Worm (Caenorhabditis elegans) whole organism, L2 larva: Measurements from ENCODE around the gene Y41D4B.14.

ENCODE experiments used
- alr-1 ChIP-seq: fragments of 150-350 bp; optimal IDR thresholded peaks from 2 replicates; lab custom pipeline; 2014; ENCODE audit warnings: missing biosample characterization, missing genetic modification characterization
- ama-1 ChIP-seq: fragments of 150-350 bp; optimal IDR thresholded peaks from 2 replicates; lab custom pipeline; 2018; ENCODE audit warnings: inconsistent platforms
- blmp-1 ChIP-seq: sonication (generic microtip); optimal IDR thresholded peaks from 2 replicates; lab custom pipeline; 2017; ENCODE audit warnings: missing genetic modification characterization, mild to moderate bottlenecking, missing compliant biosample characterization, antibody characterized with exemption, moderate library complexity; ENCODE audit not compliant: insufficient read depth
- ceh-82 ChIP-seq: fragments of 150-350 bp; optimal IDR thresholded peaks from 2 replicates; lab custom pipeline; 2014; ENCODE audit warnings: missing biosample characterization, missing genetic modification characterization
- egl-27 ChIP-seq: sonication (generic microtip); optimal IDR thresholded peaks from 3 replicates; lab custom pipeline; 2017; ENCODE audit warnings: missing biosample characterization, missing genetic modification reagents, missing genetic modification characterization
- lin-13 ChIP-seq: fragments of 150-350 bp; optimal IDR thresholded peaks from 2 replicates; lab custom pipeline; 2014; ENCODE audit warnings: missing biosample characterization, missing genetic modification reagents, missing genetic modification characterization
- lin-39 ChIP-seq: fragments of 150-350 bp; optimal IDR thresholded peaks from 2 replicates; lab custom pipeline; 2014; ENCODE audit warnings: missing biosample characterization, missing genetic modification reagents, missing genetic modification characterization
- nhr-11 ChIP-seq: fragments of 150-350 bp; optimal IDR thresholded peaks from 2 replicates; lab custom pipeline; 2014; ENCODE audit warnings: missing biosample characterization, missing genetic modification characterization
- nhr-12 ChIP-seq: fragments of 150-350 bp; optimal IDR thresholded peaks from 2 replicates; lab custom pipeline; 2014; ENCODE audit warnings: missing biosample characterization, missing genetic modification characterization
- skn-1 ChIP-seq: sonication (generic microtip); optimal IDR thresholded peaks from 2 replicates; lab custom pipeline; 2017; ENCODE audit warnings: missing biosample characterization, missing genetic modification characterization
- snpc-4 ChIP-seq: fragments of 150-350 bp; optimal IDR thresholded peaks from 2 replicates; lab custom pipeline; 2014; ENCODE audit warnings: missing biosample characterization, missing genetic modification characterization
- unc-62 ChIP-seq: fragments of 150-350 bp; optimal IDR thresholded peaks from 2 replicates; lab custom pipeline; 2014; ENCODE audit warnings: missing biosample characterization, missing genetic modification reagents, missing genetic modification characterization
- ztf-11 ChIP-seq: sonication (generic microtip); optimal IDR thresholded peaks from 2 replicates; lab custom pipeline; 2017; ENCODE audit warnings: missing biosample characterization, missing genetic modification characterization

DNA sequence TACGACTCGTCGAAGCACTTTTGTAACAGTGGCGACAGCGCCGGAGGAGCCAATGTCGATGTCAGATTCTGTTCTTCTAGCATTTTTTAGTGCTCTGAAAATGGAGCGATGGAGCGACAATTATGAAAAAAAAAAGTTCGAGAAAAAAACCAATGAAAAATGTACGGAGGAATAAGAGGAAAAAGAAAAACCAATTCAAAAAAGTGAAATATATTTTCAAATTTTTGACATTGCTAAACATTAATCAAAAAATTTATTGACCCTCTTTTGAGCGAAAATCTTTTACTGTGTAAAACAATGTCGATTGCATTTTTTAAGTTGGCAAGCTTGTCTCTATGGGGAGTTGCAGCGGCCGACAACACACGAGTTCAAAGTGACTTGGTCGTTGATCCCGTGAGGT is 40.5 kb upstream of the Y41D4B.14 start, which contains the start of gene K03H6.5:
- TF ChIP-seq unc-62 (GFP tag; lab: Kevin White, UChicago) (no peak), lin-13 (GFP tag; lab: Kevin White, UChicago) (no peak), nhr-12 (no peak), lin-39 (tag; lab: Kevin White, UChicago) (no peak), alr-1 (no peak), ceh-82 (tag; lab: Kevin White, UChicago) (no peak), snpc-4 (tag; lab: Kevin White, UChicago) (no peak), egl-27 (no peak), skn-1 (tag; lab: Kevin White, UChicago) (no peak), nhr-11 (tag; lab: Kevin White, UChicago) (no peak), blmp-1 (tag; lab: Kevin White, UChicago) (no peak), ama-1 (no peak), ztf-11 (tag; lab: Kevin White, UChicago) (no peak)
